Fruit fly (Drosophila melanogaster): ENCODE data around the gene CG32137.
A peak's percentile ranks its signal among the peaks of the same experiment; 100 is the strongest.

CG32137 gene

dm6 chr3L:13939151-13939499 lies at the start of gene CG32137:
CG32137 (plus strand) TSS chr3L:13939250.
- TF ChIP-seq CG12768 (GFP tag; optimal IDR thresholded peaks at IDR 0.05) (peak; percentile 60), CG11617 (GFP tag; optimal IDR thresholded peaks at IDR 0.05) (no peak), kay (GFP tag; ENCODE audit: borderline replicate concordance) (peak; percentile 18), pad (GFP tag; optimal IDR thresholded peaks at IDR 0.05) (peak; percentile 64), Hr96 (GFP tag; optimal IDR thresholded peaks at IDR 0.05) (no peak), CG33017 (tag; optimal IDR thresholded peaks at IDR 0.05) (no peak), cic (GFP tag; optimal IDR thresholded peaks at IDR 0.05) (peak; percentile 61), CG7101 (tag; optimal IDR thresholded peaks at IDR 0.05) (no peak), ovo (GFP tag; optimal IDR thresholded peaks at IDR 0.05) (no peak), Mnt (GFP tag; optimal IDR thresholded peaks at IDR 0.05) (peak; percentile 4)

- TF ChIP-seq kay (GFP tag; ENCODE audit: borderline replicate concordance) = no peak
- peak; percentile 30 for TF ChIP-seq bab1 (GFP tag; optimal IDR thresholded peaks at IDR 0.05)
Observed at dm6 chr3L:13900635-13901034, 38.4 kb upstream of the CG32137 start.

dm6 chr3L:13903186-13904020 lies 35.6 kb upstream of the CG32137 start, which contains the start of gene dysc:
dysc (minus strand) TSS chr3L:13903236.
- peak; percentile 75 for TF ChIP-seq CG33017 (tag; optimal IDR thresholded peaks at IDR 0.05)
- TF ChIP-seq CG7101 (tag; optimal IDR thresholded peaks at IDR 0.05) = peak; percentile 65
- TF ChIP-seq CG7045 (GFP tag; optimal IDR thresholded peaks at IDR 0.05) = peak; percentile 33
- TF ChIP-seq toe (GFP tag; optimal IDR thresholded peaks at IDR 0.05) = peak; percentile 24
- no peak for TF ChIP-seq Clk (GFP tag; optimal IDR thresholded peaks at IDR 0.05)
- peak; percentile 37 for TF ChIP-seq CG12768 (GFP tag; optimal IDR thresholded peaks at IDR 0.05)
- TF ChIP-seq tj (GFP tag; optimal IDR thresholded peaks at IDR 0.05) = no peak
- TF ChIP-seq cnc (optimal IDR thresholded peaks at IDR 0.05) = no peak
- TF ChIP-seq Hr96 (GFP tag; optimal IDR thresholded peaks at IDR 0.05) = peak; percentile 9
- TF ChIP-seq cic (GFP tag; optimal IDR thresholded peaks at IDR 0.05) = no peak
- TF ChIP-seq kay (GFP tag; ENCODE audit: borderline replicate concordance) = no peak
- TF ChIP-seq CG1620 (GFP tag; optimal IDR thresholded peaks at IDR 0.05) = no peak
- TF ChIP-seq Crg-1 (GFP tag; optimal IDR thresholded peaks at IDR 0.05) = no peak
- no peak for TF ChIP-seq pad (GFP tag; optimal IDR thresholded peaks at IDR 0.05)
- peak; percentile 10 for TF ChIP-seq CG11617 (GFP tag; optimal IDR thresholded peaks at IDR 0.05)
- no peak for TF ChIP-seq Mnt (GFP tag; optimal IDR thresholded peaks at IDR 0.05)
- peak; percentile 16 for TF ChIP-seq CG14711 (tag; optimal IDR thresholded peaks at IDR 0.05)
- TF ChIP-seq CG5204 (GFP tag; optimal IDR thresholded peaks at IDR 0.05) = peak; percentile 13
- no peak for TF ChIP-seq ovo (GFP tag; optimal IDR thresholded peaks at IDR 0.05)
- no peak for TF ChIP-seq bab1 (GFP tag; optimal IDR thresholded peaks at IDR 0.05)

dm6 chr3L:13904021-13904325 lies 35.1 kb upstream of the CG32137 start:
- no peak for TF ChIP-seq cnc (optimal IDR thresholded peaks at IDR 0.05)
- no peak for TF ChIP-seq toe (GFP tag; optimal IDR thresholded peaks at IDR 0.05)
- no peak for TF ChIP-seq CG11617 (GFP tag; optimal IDR thresholded peaks at IDR 0.05)
- TF ChIP-seq cic (GFP tag; optimal IDR thresholded peaks at IDR 0.05) = no peak
- TF ChIP-seq Mnt (GFP tag; optimal IDR thresholded peaks at IDR 0.05) = no peak
- TF ChIP-seq CG7101 (tag; optimal IDR thresholded peaks at IDR 0.05) = no peak
- TF ChIP-seq tj (GFP tag; optimal IDR thresholded peaks at IDR 0.05) = no peak
- no peak for TF ChIP-seq Crg-1 (GFP tag; optimal IDR thresholded peaks at IDR 0.05)
- no peak for TF ChIP-seq CG14711 (tag; optimal IDR thresholded peaks at IDR 0.05)
- TF ChIP-seq CG1620 (GFP tag; optimal IDR thresholded peaks at IDR 0.05) = no peak
- no peak for TF ChIP-seq pad (GFP tag; optimal IDR thresholded peaks at IDR 0.05)
- TF ChIP-seq bab1 (GFP tag; optimal IDR thresholded peaks at IDR 0.05) = no peak
- no peak for TF ChIP-seq ovo (GFP tag; optimal IDR thresholded peaks at IDR 0.05)
- TF ChIP-seq CG12768 (GFP tag; optimal IDR thresholded peaks at IDR 0.05) = no peak

dm6 chr3L:13904426-13904825 lies 34.6 kb upstream of the CG32137 start:
- TF ChIP-seq CG12768 (GFP tag; optimal IDR thresholded peaks at IDR 0.05) = no peak
- TF ChIP-seq CG14711 (tag; optimal IDR thresholded peaks at IDR 0.05) = no peak
- TF ChIP-seq CG11617 (GFP tag; optimal IDR thresholded peaks at IDR 0.05) = no peak
- TF ChIP-seq CG33017 (tag; optimal IDR thresholded peaks at IDR 0.05) = no peak
- no peak for TF ChIP-seq CG7045 (GFP tag; optimal IDR thresholded peaks at IDR 0.05)
- no peak for TF ChIP-seq CG1620 (GFP tag; optimal IDR thresholded peaks at IDR 0.05)

dm6 chr3L:13905515-13905914 lies 33.5 kb upstream of the CG32137 start:
- TF ChIP-seq CG14711 (tag; optimal IDR thresholded peaks at IDR 0.05) (peak; percentile 56), CG12768 (GFP tag; optimal IDR thresholded peaks at IDR 0.05) (peak; percentile 64), CG7045 (GFP tag; optimal IDR thresholded peaks at IDR 0.05) (peak; percentile 88), cic (GFP tag; optimal IDR thresholded peaks at IDR 0.05) (no peak), CG33017 (tag; optimal IDR thresholded peaks at IDR 0.05) (peak; percentile 58), CG5204 (GFP tag; optimal IDR thresholded peaks at IDR 0.05) (no peak), Clk (GFP tag; optimal IDR thresholded peaks at IDR 0.05) (peak; percentile 64), CG11617 (GFP tag; optimal IDR thresholded peaks at IDR 0.05) (peak; percentile 17), CG7101 (tag; optimal IDR thresholded peaks at IDR 0.05) (no peak)

All from whole organism, adult.